Worm (Caenorhabditis elegans): ENCODE results near the gene vps-60.

- TF ChIP-seq ttx-3 (tag; optimal IDR thresholded peaks at IDR 0.05) = no peak
- TF ChIP-seq nhr-11 (tag; optimal IDR thresholded peaks at IDR 0.05) = no peak
These were observed 19.0 kb downstream of the vps-60 start for ce11 chrV:8586920-8587319.
